Worm (Caenorhabditis elegans) whole organism, early embryonic: ENCODE results near the gene srd-21.

Source experiments
- B0310.2 ChIP-seq: sonication (generic microtip); optimal IDR thresholded peaks from 2 replicates; lab custom pipeline; 2016; ENCODE audit warnings: mild to moderate bottlenecking, missing genetic modification characterization, missing compliant biosample characterization
- aly-1 ChIP-seq: sonication (generic microtip); optimal IDR thresholded peaks from 2 replicates; lab custom pipeline; 2016; ENCODE audit warnings: missing genetic modification characterization, missing compliant biosample characterization
- ama-1 ChIP-seq: fragments of 150-350 bp; optimal IDR thresholded peaks from 2 replicates; lab custom pipeline; 2014
- ceh-13 ChIP-seq: fragments of 200-800 bp; sonication (Bioruptor generic); optimal IDR thresholded peaks from 2 replicates; lab custom pipeline; 2018; ENCODE audit warnings: mild to moderate bottlenecking, missing genetic modification characterization, missing compliant biosample characterization
- ets-7 ChIP-seq: sonication (generic microtip); optimal IDR thresholded peaks from 2 replicates; lab custom pipeline; 2016; ENCODE audit warnings: missing genotype, missing genetic modification characterization, missing compliant biosample characterization
- flt-1 ChIP-seq: fragments of 200-800 bp; sonication (Bioruptor generic); IDR thresholded peaks from 2 replicates; pipeline ENCODE4 v1.3.6; 2022; ENCODE audit warnings: missing genetic modification characterization, missing compliant biosample characterization
- hmbx-1 ChIP-seq: sonication (generic microtip); optimal IDR thresholded peaks from 2 replicates; lab custom pipeline; 2016; ENCODE audit warnings: mild to moderate bottlenecking, missing genetic modification characterization, missing compliant biosample characterization
- hnd-1 ChIP-seq: sonication (generic microtip); optimal IDR thresholded peaks from 2 replicates; lab custom pipeline; 2016; ENCODE audit warnings: missing genetic modification characterization, missing compliant biosample characterization
- tbx-37 ChIP-seq: fragments of 200-800 bp; sonication (Bioruptor generic); conservative IDR thresholded peaks from 2 replicates; pipeline ENCODE4 v1.3.6; 2022; ENCODE audit warnings: missing genetic modification reagents, missing genetic modification characterization, missing compliant biosample characterization

ce11 chrV:16592947-16593791 is 36.5 kb upstream of the srd-21 start:
- no peak for TF ChIP-seq hmbx-1 (tag; lab: Kevin White, UChicago)
- TF ChIP-seq B0310.2 (tag; lab: Kevin White, UChicago) = no peak
- TF ChIP-seq aly-1 (tag; lab: Kevin White, UChicago) = no peak
- TF ChIP-seq ama-1 = no peak
- no peak for TF ChIP-seq flt-1 (GFP tag; lab: Robert Waterston, UW)
- no peak for TF ChIP-seq hnd-1 (tag; lab: Kevin White, UChicago)
- TF ChIP-seq ets-7 = no peak
- TF ChIP-seq tbx-37 (GFP tag; lab: Robert Waterston, UW) = no peak
- TF ChIP-seq ceh-13 (GFP tag; lab: Kevin White, UChicago) = no peak
